Worm (Caenorhabditis elegans) whole organism, young adult: Measurements from ENCODE around the gene dre-1.

Experiments
- F33H1.4 ChIP-seq: fragments of 200-800 bp; sonication (Bioruptor generic); IDR thresholded peaks from 2 replicates; pipeline ENCODE4 v1.3.6; 2022; ENCODE audit warnings: missing genetic modification reagents, missing genetic modification characterization, missing compliant biosample characterization
- F39B2.1 ChIP-seq: fragments of 200-800 bp; sonication (Bioruptor generic); IDR thresholded peaks from 2 replicates; pipeline ENCODE4 v1.3.6; 2022; ENCODE audit warnings: missing genetic modification reagents, missing genetic modification characterization, missing compliant biosample characterization
- Y56A3A.18 ChIP-seq: fragments of 200-800 bp; sonication (Bioruptor generic); IDR thresholded peaks from 2 replicates; pipeline ENCODE4 v1.3.6; 2022; ENCODE audit warnings: missing genetic modification reagents, missing genetic modification characterization, missing compliant biosample characterization
- Y67H2A.10 ChIP-seq: fragments of 200-800 bp; sonication (Bioruptor generic); conservative IDR thresholded peaks from 2 replicates; pipeline ENCODE4 v1.3.6; 2022; ENCODE audit warnings: missing genetic modification reagents, missing genetic modification characterization, missing compliant biosample characterization
- chd-7 ChIP-seq: sonication (generic microtip); optimal IDR thresholded peaks from 2 replicates; lab custom pipeline; 2016; ENCODE audit warnings: mild to moderate bottlenecking, missing genetic modification characterization, moderate library complexity, missing compliant biosample characterization
- let-526 ChIP-seq: fragments of 200-800 bp; sonication (Bioruptor generic); IDR thresholded peaks from 2 replicates; pipeline ENCODE4 v1.3.6; 2022; ENCODE audit warnings: missing genetic modification reagents, missing genetic modification characterization, missing compliant biosample characterization
- lin-26 ChIP-seq: fragments of 200-800 bp; sonication (Bioruptor generic); IDR thresholded peaks from 2 replicates; pipeline ENCODE4 v1.3.6; 2022; ENCODE audit warnings: missing genetic modification reagents, missing genetic modification characterization, missing compliant biosample characterization
- madf-6 ChIP-seq: fragments of 200-800 bp; sonication (Bioruptor generic); IDR thresholded peaks from 2 replicates; pipeline ENCODE4 v1.3.6; 2022; ENCODE audit warnings: missing genetic modification reagents, missing genetic modification characterization, missing compliant biosample characterization
- mes-4 ChIP-seq: sonication (generic microtip); optimal IDR thresholded peaks from 2 replicates; lab custom pipeline; 2016; ENCODE audit warnings: missing genotype, missing genetic modification characterization, missing compliant biosample characterization
- rec-8 ChIP-seq, 2 experiments: sonication (generic microtip); optimal IDR thresholded peaks; 2 replicates each; lab custom pipeline; 2016; ENCODE audit warnings: mild to moderate bottlenecking in 2 of 2, missing genetic modification characterization in 2 of 2, missing genetic modification reagents in 2 of 2, missing genotype in 2 of 2, missing biosample characterization in 1 of 2, missing compliant biosample characterization in 1 of 2, moderate library complexity in 1 of 2
- sptf-2 ChIP-seq: fragments of 200-800 bp; sonication (Bioruptor generic); optimal IDR thresholded peaks from 2 replicates; lab custom pipeline; 2018; ENCODE audit warnings: mild to moderate bottlenecking, missing genetic modification characterization, missing compliant biosample characterization
- tbp1 ChIP-seq: fragments of 200-800 bp; sonication (Bioruptor generic); optimal IDR thresholded peaks from 2 replicates; lab custom pipeline; 2018; ENCODE audit warnings: mild to moderate bottlenecking, missing genetic modification characterization, missing compliant biosample characterization
- unc-130 ChIP-seq: sonication (generic microtip); optimal IDR thresholded peaks from 2 replicates; lab custom pipeline; 2016; ENCODE audit warnings: missing genetic modification reagents, missing genetic modification characterization, missing compliant biosample characterization

- no peak for TF ChIP-seq rec-8 (tag; optimal IDR thresholded peaks at IDR 0.05; lab: Kevin White, UChicago)
- no peak for TF ChIP-seq F39B2.1 (GFP tag; lab: Robert Waterston, UW)
- no peak for TF ChIP-seq Y67H2A.10 (GFP tag; lab: Robert Waterston, UW)
- TF ChIP-seq chd-7 (tag; lab: Kevin White, UChicago): no peak
- no peak for TF ChIP-seq madf-6 (GFP tag; lab: Robert Waterston, UW)
- TF ChIP-seq F33H1.4 (GFP tag; lab: Robert Waterston, UW): no peak
- TF ChIP-seq unc-130 (GFP tag; lab: Kevin White, UChicago): no peak
- no peak for TF ChIP-seq lin-26
- no peak for TF ChIP-seq mes-4
- TF ChIP-seq let-526: no peak; the same call in 1 of the 2 replicates
- no peak for TF ChIP-seq tbp1 (GFP tag; lab: Kevin White, UChicago)
- TF ChIP-seq sptf-2: no peak
- TF ChIP-seq Y56A3A.18 (GFP tag; lab: Robert Waterston, UW): no peak
Measured at ce11 chrV:6513356-6513755, 32.9 kb downstream of the dre-1 start.
